Worm (Caenorhabditis elegans): ENCODE results near the gene Y32F6A.5.

- TF ChIP-seq tra-1 (GFP tag; IDR thresholded peaks at IDR 0.05) (no peak), dve-1 (tag; optimal IDR thresholded peaks at IDR 0.05; ENCODE audit: insufficient read depth) (no peak), hlh-30 (tag; optimal IDR thresholded peaks at IDR 0.05; ENCODE audit: insufficient read depth) (no peak), lin-15B (tag; optimal IDR thresholded peaks at IDR 0.05) (no peak), lir-3 (tag; optimal IDR thresholded peaks at IDR 0.05) (no peak), jun-1 (tag; optimal IDR thresholded peaks at IDR 0.05) (no peak), pha-4 (GFP tag; IDR thresholded peaks at IDR 0.05) (no peak), pha-4 (tag; optimal IDR thresholded peaks at IDR 0.05) (no peak), ama-1 (optimal IDR thresholded peaks at IDR 0.05) (no peak), nhr-41 (GFP tag; IDR thresholded peaks at IDR 0.05) (no peak), unc-62 (GFP tag; optimal IDR thresholded peaks at IDR 0.05 in 1 of 2) (no peak), unc-62 (tag; optimal IDR thresholded peaks at IDR 0.05) (no peak), fkh-10 (GFP tag; optimal IDR thresholded peaks at IDR 0.05) (no peak)
Observed at ce11 chrV:10469845-10470244, 16.4 kb upstream of the Y32F6A.5 start.
